In genomic region chrX:17172123-17172522, dm6 we compare ENCODE assay signal across 4 fruit fly cellular contexts.
TF ChIP-seq lines count a peak whose summit lies in the region.

No protein-coding gene starts in this region.

- TF ChIP-seq CTCF in whole organism, embryonic (GFP tag; optimal IDR thresholded peaks at IDR 0.05; lab: Kevin White, UChicago), result no peak

TF ChIP-seq in whole organism, embryonic, 481 proteins besides CTCF, POLR2A, EP300 and RAD21:
- TF ChIP-seq row (GFP tag; IDR thresholded peaks at IDR 0.05; lab: Robert Waterston, UW) (peak; percentile 25; the same call in 1 of the 3 replicates), CG32772 (GFP tag; IDR thresholded peaks at IDR 0.05; lab: Robert Waterston, UW) (no peak), Med (GFP tag; lab: Kevin White, UChicago) (peak; percentile 70), lmd (GFP tag; IDR thresholded peaks at IDR 0.05; lab: Robert Waterston, UW) (no peak), grau (tag; optimal IDR thresholded peaks at IDR 0.05; lab: Kevin White, UChicago) (peak; percentile 64), sens (GFP tag; lab: Kevin White, UChicago) (peak; percentile 29), btn (GFP tag; optimal IDR thresholded peaks at IDR 0.05; lab: Kevin White, UChicago) (no peak), Ets65A (GFP tag; lab: Kevin White, UChicago) (peak; percentile 87)

TF ChIP-seq in whole organism, prepupa, 60 proteins besides CTCF, POLR2A, EP300 and RAD21 (continues in another document):
- peak; percentile 0 for TF ChIP-seq Blimp-1 (GFP tag; optimal IDR thresholded peaks at IDR 0.05; lab: Kevin White, UChicago)
- peak; percentile 3 for TF ChIP-seq Sox15 (GFP tag; optimal IDR thresholded peaks at IDR 0.05; lab: Kevin White, UChicago)
- TF ChIP-seq Eip75B (GFP tag; optimal IDR thresholded peaks at IDR 0.05; lab: Kevin White, UChicago), result peak; percentile 37
- peak; percentile 24 for TF ChIP-seq CG9139 (GFP tag; optimal IDR thresholded peaks at IDR 0.05; lab: Kevin White, UChicago)
- TF ChIP-seq esn (GFP tag; optimal IDR thresholded peaks at IDR 0.05; lab: Kevin White, UChicago), result peak; percentile 68
- TF ChIP-seq CG10669 (GFP tag; optimal IDR thresholded peaks at IDR 0.05; lab: Kevin White, UChicago), result no peak
- TF ChIP-seq CG16779 (tag; optimal IDR thresholded peaks at IDR 0.05; lab: Kevin White, UChicago), result no peak
- TF ChIP-seq CG6854 (GFP tag; optimal IDR thresholded peaks at IDR 0.05; lab: Kevin White, UChicago), result no peak
- TF ChIP-seq cyc (GFP tag; optimal IDR thresholded peaks at IDR 0.05; lab: Kevin White, UChicago), result peak; percentile 69
- TF ChIP-seq svp (GFP tag; lab: Kevin White, UChicago), result peak; percentile 81
- no peak for TF ChIP-seq CG3032 (tag; optimal IDR thresholded peaks at IDR 0.05; lab: Kevin White, UChicago)
- no peak for TF ChIP-seq CG7368 (GFP tag; optimal IDR thresholded peaks at IDR 0.05; lab: Kevin White, UChicago)
- peak; percentile 5 for TF ChIP-seq CG11902 (GFP tag; optimal IDR thresholded peaks at IDR 0.05; lab: Kevin White, UChicago)
- peak; percentile 28 for TF ChIP-seq CG10631 (GFP tag; optimal IDR thresholded peaks at IDR 0.05; lab: Kevin White, UChicago)
- TF ChIP-seq Sox14 (GFP tag; optimal IDR thresholded peaks at IDR 0.05; lab: Kevin White, UChicago), result peak; percentile 41
- TF ChIP-seq eg (GFP tag; IDR thresholded peaks at IDR 0.05; lab: Robert Waterston, UW), result no peak
- TF ChIP-seq OdsH (GFP tag; optimal IDR thresholded peaks at IDR 0.05; lab: Kevin White, UChicago), result peak; percentile 17
- peak; percentile 22 for TF ChIP-seq CG34406 (GFP tag; optimal IDR thresholded peaks at IDR 0.05; lab: Kevin White, UChicago)
- peak; percentile 11 for TF ChIP-seq net (GFP tag; optimal IDR thresholded peaks at IDR 0.05; lab: Kevin White, UChicago)
- TF ChIP-seq CG4318 (GFP tag; optimal IDR thresholded peaks at IDR 0.05; lab: Kevin White, UChicago), result no peak
- TF ChIP-seq CG8632 (GFP tag; optimal IDR thresholded peaks at IDR 0.05; lab: Kevin White, UChicago), result no peak
- no peak for TF ChIP-seq CG1621 (tag; optimal IDR thresholded peaks at IDR 0.05; lab: Kevin White, UChicago)
- no peak for TF ChIP-seq CG6276 (GFP tag; optimal IDR thresholded peaks at IDR 0.05; lab: Kevin White, UChicago)
- TF ChIP-seq achi (GFP tag; optimal IDR thresholded peaks at IDR 0.05; lab: Kevin White, UChicago), result peak; percentile 32
- TF ChIP-seq Smox (GFP tag; optimal IDR thresholded peaks at IDR 0.05; lab: Kevin White, UChicago), result peak; percentile 64
- no peak for TF ChIP-seq CG11762 (GFP tag; optimal IDR thresholded peaks at IDR 0.05; lab: Kevin White, UChicago; ENCODE audit: insufficient read depth)
- no peak for TF ChIP-seq dac (GFP tag; optimal IDR thresholded peaks at IDR 0.05; lab: Kevin White, UChicago)
- TF ChIP-seq dsx (GFP tag; optimal IDR thresholded peaks at IDR 0.05; lab: Kevin White, UChicago; ENCODE audit: poor library complexity, severe bottlenecking), result no peak

TF ChIP-seq in whole organism, pupa, 21 proteins besides CTCF, POLR2A, EP300 and RAD21:
- TF ChIP-seq CG9948 (tag; optimal IDR thresholded peaks at IDR 0.05; lab: Kevin White, UChicago) (no peak), Pif1A (GFP tag; optimal IDR thresholded peaks at IDR 0.05; lab: Kevin White, UChicago) (peak; percentile 17), CG17806 (tag; optimal IDR thresholded peaks at IDR 0.05; lab: Kevin White, UChicago) (peak; percentile 9), CG15710 (tag; optimal IDR thresholded peaks at IDR 0.05; lab: Kevin White, UChicago) (peak; percentile 11), CG8159 (tag; optimal IDR thresholded peaks at IDR 0.05; lab: Kevin White, UChicago) (peak; percentile 26), Snoo (tag; optimal IDR thresholded peaks at IDR 0.05; lab: Kevin White, UChicago) (peak; percentile 22), CG8301 (tag; optimal IDR thresholded peaks at IDR 0.05; lab: Kevin White, UChicago) (no peak)

TF ChIP-seq in whole organism, wandering third instar larva, 38 proteins besides CTCF, POLR2A, EP300 and RAD21:
- TF ChIP-seq Hr83 (GFP tag; optimal IDR thresholded peaks at IDR 0.05; lab: Kevin White, UChicago; ENCODE audit: poor library complexity, severe bottlenecking), result no peak
- no peak for TF ChIP-seq CG9705 (GFP tag; optimal IDR thresholded peaks at IDR 0.05; lab: Kevin White, UChicago)
- TF ChIP-seq Vsx2 (GFP tag; optimal IDR thresholded peaks at IDR 0.05; lab: Kevin White, UChicago; ENCODE audit: partially characterized antibody), result no peak
- no peak for TF ChIP-seq Abd-B (GFP tag; optimal IDR thresholded peaks at IDR 0.05; lab: Kevin White, UChicago)
- peak; percentile 55 for TF ChIP-seq ey (GFP tag; optimal IDR thresholded peaks at IDR 0.05; lab: Kevin White, UChicago)
- peak; percentile 36 for TF ChIP-seq rgr (GFP tag; optimal IDR thresholded peaks at IDR 0.05; lab: Kevin White, UChicago)
- no peak for TF ChIP-seq sv (GFP tag; optimal IDR thresholded peaks at IDR 0.05; lab: Kevin White, UChicago)
- no peak for TF ChIP-seq dl (GFP tag; optimal IDR thresholded peaks at IDR 0.05; lab: Kevin White, UChicago; ENCODE audit: insufficient read depth in 1 of 2, partially characterized antibody in 2 of 2)
- TF ChIP-seq h (GFP tag; optimal IDR thresholded peaks at IDR 0.05; lab: Kevin White, UChicago), result peak; percentile 47
- peak; percentile 18 for TF ChIP-seq dmrt93B (GFP tag; optimal IDR thresholded peaks at IDR 0.05; lab: Kevin White, UChicago)
- TF ChIP-seq Dif (GFP tag; optimal IDR thresholded peaks at IDR 0.05; lab: Kevin White, UChicago; ENCODE audit: partially characterized antibody), result no peak
- TF ChIP-seq foxo (GFP tag; optimal IDR thresholded peaks at IDR 0.05; lab: Kevin White, UChicago), result peak in 1 of 2 experiments; percentile 62
- no peak for TF ChIP-seq dsf (GFP tag; optimal IDR thresholded peaks at IDR 0.05; lab: Kevin White, UChicago; ENCODE audit: borderline replicate concordance)
- TF ChIP-seq Rel (GFP tag; optimal IDR thresholded peaks at IDR 0.05; lab: Kevin White, UChicago), result no peak
- TF ChIP-seq Rel (tag; optimal IDR thresholded peaks at IDR 0.05; lab: Kevin White, UChicago), result no peak
- no peak for TF ChIP-seq Mio (GFP tag; optimal IDR thresholded peaks at IDR 0.05; lab: Kevin White, UChicago)
- TF ChIP-seq woc (GFP tag; optimal IDR thresholded peaks at IDR 0.05; lab: Kevin White, UChicago), result peak; percentile 52
- TF ChIP-seq br (GFP tag; optimal IDR thresholded peaks at IDR 0.05; lab: Kevin White, UChicago), result peak; percentile 46
- TF ChIP-seq brk (GFP tag; optimal IDR thresholded peaks at IDR 0.05; lab: Kevin White, UChicago), result no peak
- TF ChIP-seq usp (GFP tag; optimal IDR thresholded peaks at IDR 0.05; lab: Kevin White, UChicago), result no peak
- TF ChIP-seq OdsH (GFP tag; optimal IDR thresholded peaks at IDR 0.05; lab: Kevin White, UChicago), result peak; percentile 6
- TF ChIP-seq pan (optimal IDR thresholded peaks at IDR 0.05; lab: Kevin White, UChicago), result no peak
- no peak for TF ChIP-seq Jra (GFP tag; optimal IDR thresholded peaks at IDR 0.05; lab: Kevin White, UChicago)
- no peak for TF ChIP-seq tai (GFP tag; optimal IDR thresholded peaks at IDR 0.05; lab: Kevin White, UChicago)
- TF ChIP-seq fru (GFP tag; optimal IDR thresholded peaks at IDR 0.05; lab: Kevin White, UChicago), result peak; percentile 40
- peak; percentile 54 for TF ChIP-seq HLH106 (tag; optimal IDR thresholded peaks at IDR 0.05; lab: Kevin White, UChicago)
- TF ChIP-seq Dfd (GFP tag; optimal IDR thresholded peaks at IDR 0.05; lab: Kevin White, UChicago), result no peak
- TF ChIP-seq CG32264 (GFP tag; optimal IDR thresholded peaks at IDR 0.05; lab: Kevin White, UChicago), result no peak
- no peak for TF ChIP-seq N (GFP tag; optimal IDR thresholded peaks at IDR 0.05; lab: Kevin White, UChicago)
- no peak for TF ChIP-seq psq (GFP tag; optimal IDR thresholded peaks at IDR 0.05; lab: Kevin White, UChicago)
- TF ChIP-seq Hnf4 (GFP tag; optimal IDR thresholded peaks at IDR 0.05; lab: Kevin White, UChicago), result peak; percentile 50
- no peak for TF ChIP-seq jim (GFP tag; optimal IDR thresholded peaks at IDR 0.05; lab: Kevin White, UChicago)
- TF ChIP-seq Myc (optimal IDR thresholded peaks at IDR 0.05; lab: Kevin White, UChicago), result no peak
- no peak for TF ChIP-seq sage (GFP tag; optimal IDR thresholded peaks at IDR 0.05; lab: Kevin White, UChicago)
- TF ChIP-seq Sp1 (GFP tag; optimal IDR thresholded peaks at IDR 0.05; lab: Kevin White, UChicago), result no peak
- no peak for TF ChIP-seq CrebA (GFP tag; optimal IDR thresholded peaks at IDR 0.05; lab: Kevin White, UChicago; ENCODE audit: borderline replicate concordance)
- no peak for TF ChIP-seq lola (GFP tag; optimal IDR thresholded peaks at IDR 0.05; lab: Kevin White, UChicago)
- TF ChIP-seq Hr78 (GFP tag; optimal IDR thresholded peaks at IDR 0.05; lab: Kevin White, UChicago), result no peak
- no peak for TF ChIP-seq GATAd (GFP tag; optimal IDR thresholded peaks at IDR 0.05; lab: Kevin White, UChicago)
TF ChIP-seq in whole organism, wandering third instar larva: peak in this region for 11.

Comparison
In these comparisons a context has a peak if more than half of its experiments do, and no peak if none do; other contexts are left out.
1. Of the 7 proteins assayed by ChIP-seq in both whole organism, embryonic and whole organism, prepupa: peak only in whole organism, embryonic: none; only in whole organism, prepupa: Blimp-1, Hr39 and Sox102F; in both: none; in neither: 4.